Worm (Caenorhabditis elegans): Measurements from ENCODE around the gene C11E4.8.

DNA sequence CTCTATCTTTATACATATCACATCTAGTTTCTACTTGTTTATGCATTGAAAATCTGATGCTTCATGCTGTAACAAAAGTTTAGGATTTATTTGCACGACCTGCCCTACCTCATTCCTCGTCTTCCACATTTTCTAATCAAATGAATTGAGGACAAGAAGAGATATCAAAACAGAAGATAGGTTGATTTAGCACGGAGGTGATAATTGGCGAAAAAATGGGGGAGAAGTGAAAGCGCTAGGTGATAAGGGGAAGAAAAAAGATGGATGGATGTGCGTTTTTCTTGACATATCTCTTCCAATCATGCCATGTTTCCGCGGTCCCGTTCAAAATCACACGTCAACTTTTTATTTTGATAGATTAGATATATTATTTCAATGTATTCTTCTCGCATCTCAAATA is 12.1 kb upstream of the C11E4.8 start:
- TF ChIP-seq pag-3 (tag; optimal IDR thresholded peaks at IDR 0.05; ENCODE audit: borderline replicate concordance, insufficient read depth) = no peak
- no peak for TF ChIP-seq Y116A8C.19 (tag; optimal IDR thresholded peaks at IDR 0.05; ENCODE audit: borderline replicate concordance)
- TF ChIP-seq lin-14 (GFP tag; optimal IDR thresholded peaks at IDR 0.05) = peak; percentile 70
